Worm (Caenorhabditis elegans) whole organism, L4 larva: Measurements from ENCODE around the gene R05F9.9.

ENCODE experiments used
- R02D3.7 ChIP-seq: fragments of 150-350 bp; sonication (generic microtip); optimal IDR thresholded peaks from 3 replicates; lab custom pipeline; 2014; ENCODE audit warnings: missing biosample characterization, missing genetic modification characterization
- T26A8.4 ChIP-seq: fragments of 200-800 bp; sonication (Bioruptor generic); IDR thresholded peaks from 2 replicates; pipeline ENCODE4 v1.3.6; 2022; ENCODE audit warnings: missing genetic modification characterization, missing compliant biosample characterization
- Y105C5A.15 ChIP-seq: fragments of 200-800 bp; sonication (Bioruptor generic); IDR thresholded peaks from 2 replicates; pipeline ENCODE4 v1.3.6; 2022; ENCODE audit warnings: missing genetic modification characterization, missing compliant biosample characterization
- Y48G9A.11 ChIP-seq: fragments of 200-800 bp; sonication (Bioruptor generic); IDR thresholded peaks from 2 replicates; pipeline ENCODE4 v1.3.6; 2022; ENCODE audit warnings: missing genetic modification reagents, missing genetic modification characterization, missing compliant biosample characterization
- ZK337.2 ChIP-seq: fragments of 200-800 bp; sonication (Bioruptor generic); IDR thresholded peaks from 2 replicates; pipeline ENCODE4 v1.3.6; 2022; ENCODE audit warnings: missing genetic modification reagents, missing genetic modification characterization, missing compliant biosample characterization
- aha-1 ChIP-seq: fragments of 150-350 bp; peaks from one replicate; lab custom pipeline; 2014; ENCODE audit warnings: missing biosample characterization, missing genetic modification characterization
- ceh-32 ChIP-seq: sonication (generic microtip); optimal IDR thresholded peaks from 2 replicates; lab custom pipeline; 2016; ENCODE audit warnings: mild to moderate bottlenecking, missing genetic modification characterization, missing compliant biosample characterization; ENCODE audit not compliant: poor library complexity
- ceh-62 ChIP-seq: sonication (generic microtip); optimal IDR thresholded peaks from 2 replicates; lab custom pipeline; 2017; ENCODE audit warnings: missing biosample characterization, missing genetic modification characterization
- ceh-82 ChIP-seq: sonication (generic microtip); optimal IDR thresholded peaks from 2 replicates; lab custom pipeline; 2017; ENCODE audit warnings: missing biosample characterization, missing genetic modification characterization
- ces-1 ChIP-seq: fragments of 150-350 bp; sonication (generic microtip); optimal IDR thresholded peaks from 4 replicates; lab custom pipeline; 2014; ENCODE audit warnings: missing biosample characterization, missing genetic modification reagents, missing genetic modification characterization
- cey-2 ChIP-seq: sonication (generic microtip); optimal IDR thresholded peaks from 3 replicates; lab custom pipeline; 2017; ENCODE audit warnings: missing genetic modification characterization, mild to moderate bottlenecking, missing compliant biosample characterization, antibody characterized with exemption, borderline replicate concordance; ENCODE audit not compliant: insufficient read depth
- ctbp-1 ChIP-seq: fragments of 200-800 bp; sonication (Bioruptor generic); IDR thresholded peaks from 2 replicates; pipeline ENCODE4 v1.3.6; 2022; ENCODE audit warnings: missing genetic modification reagents, missing genetic modification characterization, missing compliant biosample characterization
- daf-19 ChIP-seq: fragments of 200-800 bp; sonication (Bioruptor generic); conservative IDR thresholded peaks from 2 replicates; pipeline ENCODE4 v1.3.6; 2022; ENCODE audit warnings: missing genetic modification characterization, missing compliant biosample characterization
- dmd-6 ChIP-seq: fragments of 200-800 bp; sonication (Bioruptor generic); IDR thresholded peaks from 2 replicates; pipeline ENCODE4 v1.3.6; 2022; ENCODE audit warnings: missing genetic modification reagents, missing genetic modification characterization, missing compliant biosample characterization
- dmd-8 ChIP-seq: fragments of 200-800 bp; sonication (Bioruptor generic); IDR thresholded peaks from 2 replicates; pipeline ENCODE4 v1.3.6; 2022; ENCODE audit warnings: missing genetic modification characterization, missing compliant biosample characterization
- dmd-9 ChIP-seq: fragments of 200-800 bp; sonication (Bioruptor generic); IDR thresholded peaks from 2 replicates; pipeline ENCODE4 v1.3.6; 2022; ENCODE audit warnings: missing genetic modification reagents, missing genetic modification characterization, missing compliant biosample characterization
- egl-27 ChIP-seq: sonication (generic microtip); optimal IDR thresholded peaks from 3 replicates; lab custom pipeline; 2017; ENCODE audit warnings: missing biosample characterization, missing genetic modification reagents, missing genetic modification characterization
- gei-8 ChIP-seq: fragments of 200-800 bp; sonication (Bioruptor generic); optimal IDR thresholded peaks from 2 replicates; lab custom pipeline; 2018; ENCODE audit warnings: mild to moderate bottlenecking, missing genetic modification characterization, missing compliant biosample characterization
- hlh-11 ChIP-seq: fragments of 200-800 bp; sonication (Bioruptor generic); optimal IDR thresholded peaks from 2 replicates; lab custom pipeline; 2018; ENCODE audit warnings: mild to moderate bottlenecking, missing genetic modification characterization, missing compliant biosample characterization
- hlh-30 ChIP-seq: sonication (generic microtip); optimal IDR thresholded peaks from 2 replicates; lab custom pipeline; 2017; ENCODE audit warnings: antibody characterized with exemption, mild to moderate bottlenecking, missing genetic modification characterization, missing compliant biosample characterization; ENCODE audit not compliant: insufficient read depth
- lim-7 ChIP-seq: fragments of 200-800 bp; sonication (Bioruptor generic); IDR thresholded peaks from 2 replicates; pipeline ENCODE4 v1.3.6; 2022; ENCODE audit warnings: missing genetic modification characterization, missing compliant biosample characterization
- lin-1 ChIP-seq: fragments of 200-800 bp; sonication (Bioruptor generic); IDR thresholded peaks from 2 replicates; pipeline ENCODE4 v1.3.6; 2022; ENCODE audit warnings: missing genetic modification reagents, missing genetic modification characterization, missing compliant biosample characterization
- lin-38 ChIP-seq: fragments of 200-800 bp; sonication (Bioruptor generic); IDR thresholded peaks from 2 replicates; pipeline ENCODE4 v1.3.6; 2022; ENCODE audit warnings: missing genetic modification reagents, missing genetic modification characterization, missing compliant biosample characterization
- lin-39 ChIP-seq: fragments of 150-350 bp; optimal IDR thresholded peaks from 2 replicates; lab custom pipeline; 2014; ENCODE audit warnings: missing biosample characterization, missing genetic modification reagents, missing genetic modification characterization
- lsy-2 ChIP-seq, 2 experiments: fragments of 150-350 bp in 1 of 2; sonication (generic microtip) in 1 of 2; optimal IDR thresholded peaks; 2 replicates each; lab custom pipeline; 2014 to 2017; ENCODE audit warnings: missing biosample characterization in 2 of 2, missing genetic modification characterization in 2 of 2
- madf-9 ChIP-seq: fragments of 200-800 bp; sonication (Bioruptor generic); conservative IDR thresholded peaks from 2 replicates; pipeline ENCODE4 v1.3.6; 2022; ENCODE audit warnings: missing genetic modification reagents, missing genetic modification characterization, missing compliant biosample characterization
- mdl-1 ChIP-seq, 2 experiments: fragments of 150-350 bp in 1 of 2; sonication (generic microtip) in 1 of 2; optimal IDR thresholded peaks; 2 replicates each; lab custom pipeline; 2014 to 2017; ENCODE audit warnings: missing biosample characterization in 2 of 2, missing genetic modification characterization in 2 of 2
- nhr-10 ChIP-seq: fragments of 150-350 bp; optimal IDR thresholded peaks from 2 replicates; lab custom pipeline; 2014; ENCODE audit warnings: missing biosample characterization, missing genetic modification characterization
- nhr-102 ChIP-seq: sonication (generic microtip); optimal IDR thresholded peaks from 2 replicates; lab custom pipeline; 2016; ENCODE audit warnings: mild to moderate bottlenecking, missing genetic modification characterization, moderate library complexity, missing compliant biosample characterization
- nhr-11 ChIP-seq: fragments of 150-350 bp; optimal IDR thresholded peaks from 2 replicates; lab custom pipeline; 2014; ENCODE audit warnings: missing biosample characterization, missing genetic modification characterization
- nhr-237 ChIP-seq: sonication (generic microtip); optimal IDR thresholded peaks from 2 replicates; lab custom pipeline; 2017; ENCODE audit warnings: missing biosample characterization, missing genetic modification characterization
- nhr-25 ChIP-seq: sonication (generic microtip); optimal IDR thresholded peaks from 2 replicates; lab custom pipeline; 2017; ENCODE audit warnings: missing genetic modification characterization, mild to moderate bottlenecking, missing compliant biosample characterization, antibody characterized with exemption, moderate library complexity, borderline replicate concordance; ENCODE audit not compliant: insufficient read depth
- nhr-42 ChIP-seq: fragments of 200-800 bp; sonication (Bioruptor generic); IDR thresholded peaks from 2 replicates; pipeline ENCODE4 v1.3.6; 2022; ENCODE audit warnings: missing genetic modification characterization, missing compliant biosample characterization
- pha-4 ChIP-seq, 2 experiments: fragments of 150-350 bp in 1 of 2; fragments of 200-800 bp in 1 of 2; sonication (Bioruptor generic) in 1 of 2; IDR thresholded peaks in 1 of 2; optimal IDR thresholded peaks in 1 of 2; 2 replicates each; pipeline versions ENCODE4 v1.3.6 to Lab custom; 2014 to 2022; ENCODE audit warnings: missing genetic modification characterization in 2 of 2, missing genetic modification reagents in 2 of 2, missing biosample characterization in 1 of 2, missing compliant biosample characterization in 1 of 2
- php-3 ChIP-seq: fragments of 200-800 bp; sonication (Bioruptor generic); IDR thresholded peaks from 2 replicates; pipeline ENCODE4 v1.3.6; 2022; ENCODE audit warnings: missing genetic modification reagents, missing genetic modification characterization, missing compliant biosample characterization
- skn-1 ChIP-seq: fragments of 150-350 bp; optimal IDR thresholded peaks from 2 replicates; lab custom pipeline; 2014; ENCODE audit warnings: missing biosample characterization, missing genetic modification characterization
- snpc-4 ChIP-seq: fragments of 150-350 bp; optimal IDR thresholded peaks from 2 replicates; lab custom pipeline; 2014; ENCODE audit warnings: missing biosample characterization, missing genetic modification characterization
- spr-1 ChIP-seq: sonication (generic microtip); optimal IDR thresholded peaks from 2 replicates; lab custom pipeline; 2016; ENCODE audit warnings: mild to moderate bottlenecking, missing genetic modification characterization, missing compliant biosample characterization
- zip-11 ChIP-seq: fragments of 200-800 bp; sonication (Bioruptor generic); IDR thresholded peaks from 2 replicates; pipeline ENCODE4 v1.3.6; 2022; ENCODE audit warnings: missing genetic modification characterization, missing compliant biosample characterization

Gene R05F9.9

DNA sequence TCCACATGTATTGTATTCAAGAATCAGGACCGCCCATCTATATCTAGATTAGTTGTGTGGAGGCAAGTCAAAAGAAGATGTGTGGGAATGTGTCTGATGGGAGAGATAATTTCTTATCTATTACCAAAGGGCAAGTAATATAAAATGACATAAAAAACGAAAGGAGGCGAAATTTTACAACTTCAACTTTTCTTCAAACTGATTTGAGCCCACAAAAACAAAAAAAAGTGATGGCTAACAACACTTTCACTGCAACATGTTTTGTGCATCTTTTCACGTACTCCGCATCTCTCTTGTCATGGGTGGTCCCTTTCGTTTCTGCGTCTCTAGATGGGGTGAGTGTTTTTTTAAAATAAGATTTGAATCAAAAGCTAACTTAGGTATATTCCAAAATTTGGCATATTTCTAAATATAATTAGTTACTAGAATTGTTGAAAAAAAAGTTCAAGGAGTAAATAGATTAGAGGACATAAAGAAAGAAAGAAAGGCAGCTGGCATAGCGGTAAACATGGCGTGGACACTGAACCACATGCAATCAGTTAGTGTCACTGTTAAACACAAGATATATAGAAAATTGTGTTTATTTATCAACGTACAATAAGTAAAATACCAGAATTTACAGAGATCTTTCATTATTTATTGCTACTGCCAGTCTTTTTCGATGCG lies 39.8 kb upstream of the R05F9.9 start, which contains the start of gene ZK546.19 (continued):
- TF ChIP-seq nhr-10 (tag; lab: Kevin White, UChicago) (peak; percentile 5), nhr-25 (tag; lab: Kevin White, UChicago) (no peak), madf-9 (GFP tag; lab: Robert Waterston, UW) (no peak)

DNA sequence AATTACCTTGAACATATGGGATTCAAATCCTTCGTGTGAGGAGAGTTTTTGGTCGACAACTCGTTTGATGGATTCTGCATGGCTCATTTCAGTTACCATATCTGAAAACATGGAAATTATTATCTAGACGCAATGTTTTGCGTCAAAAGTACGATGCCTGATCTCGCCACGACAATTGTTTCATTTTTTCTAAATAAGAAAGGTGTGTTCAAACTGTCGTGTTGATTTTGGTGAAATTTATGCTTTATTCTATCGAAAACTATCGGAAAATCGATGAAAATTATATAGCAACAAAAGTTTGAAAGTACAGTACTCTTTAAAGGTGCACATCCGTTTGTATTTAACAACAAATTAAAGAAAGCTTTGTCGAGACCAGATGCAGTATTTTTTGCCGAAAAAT lies 39.1 kb upstream of the R05F9.9 start, which contains the start of gene cblc-1:
Gene cblc-1 (minus strand): TSS at position 101 of the 400 bp plus-strand sequence.
- TF ChIP-seq mdl-1 (tag; optimal IDR thresholded peaks at IDR 0.05; lab: Kevin White, UChicago) (no peak), ceh-32 (tag; lab: Kevin White, UChicago) (no peak), ceh-62 (no peak), lin-1 (GFP tag; lab: Robert Waterston, UW) (no peak), nhr-102 (tag; lab: Kevin White, UChicago) (no peak), nhr-42 (GFP tag; lab: Robert Waterston, UW) (no peak), hlh-11 (no peak), nhr-237 (tag; lab: Kevin White, UChicago) (no peak), dmd-6 (GFP tag; lab: Robert Waterston, UW) (no peak), dmd-9 (GFP tag; lab: Robert Waterston, UW) (no peak), nhr-11 (tag; lab: Kevin White, UChicago) (no peak), lin-39 (tag; lab: Kevin White, UChicago) (no peak), ctbp-1 (GFP tag; lab: Robert Waterston, UW) (no peak), Y105C5A.15 (no peak), T26A8.4 (GFP tag; lab: Robert Waterston, UW) (no peak), spr-1 (tag; lab: Kevin White, UChicago) (no peak), ZK337.2 (GFP tag; lab: Robert Waterston, UW) (no peak), php-3 (no peak), ces-1 (GFP tag; lab: Kevin White, UChicago) (no peak), lsy-2 (tag; optimal IDR thresholded peaks at IDR 0.05; lab: Kevin White, UChicago) (no peak)
- TF ChIP-seq, all 104 proteins: peak for 0

DNA sequence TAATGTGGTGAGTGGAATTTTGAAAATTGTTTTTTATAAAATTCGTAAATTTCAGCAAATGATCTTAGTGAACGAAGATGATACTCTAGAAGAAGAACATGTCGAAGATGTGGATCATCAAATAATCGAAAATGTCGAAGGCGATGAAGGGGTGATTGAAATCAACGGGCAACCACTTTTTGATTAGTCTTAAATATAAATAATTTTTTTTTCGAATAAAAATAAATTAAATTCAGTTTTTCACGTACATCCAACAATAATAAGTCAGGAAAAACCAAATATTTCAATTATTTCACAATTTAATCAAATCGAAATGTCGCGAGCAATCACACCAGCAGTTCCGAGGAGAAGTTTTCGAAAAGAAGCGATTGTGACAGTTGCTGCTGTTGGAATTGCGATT lies 35.8 kb upstream of the R05F9.9 start, which contains the start of gene ZK546.4:
Gene ZK546.4 (plus strand): TSS at position 301 of the 400 bp plus-strand sequence.
- no peak for TF ChIP-seq snpc-4
- no peak for TF ChIP-seq ceh-82
- no peak for TF ChIP-seq daf-19 (GFP tag; lab: Robert Waterston, UW)
- TF ChIP-seq T26A8.4 (GFP tag; lab: Robert Waterston, UW), result no peak
- no peak for TF ChIP-seq gei-8
- TF ChIP-seq dmd-8 (GFP tag; lab: Robert Waterston, UW), result no peak

- TF ChIP-seq aha-1, result peak; percentile 24
- TF ChIP-seq ceh-32 (tag; lab: Kevin White, UChicago), result no peak
- no peak for TF ChIP-seq Y48G9A.11 (GFP tag; lab: Robert Waterston, UW)
- TF ChIP-seq R02D3.7 (tag; lab: Kevin White, UChicago), result no peak
- TF ChIP-seq egl-27 (tag; lab: Kevin White, UChicago), result no peak
- peak; percentile 60 for TF ChIP-seq lin-38 (GFP tag; lab: Robert Waterston, UW)
Measured at ce11 chrII:4935518-4935917, 33.6 kb upstream of the R05F9.9 start, which contains the start of gene ZK546.5. Gene ZK546.5 (plus strand): TSS chrII:4935818.

DNA sequence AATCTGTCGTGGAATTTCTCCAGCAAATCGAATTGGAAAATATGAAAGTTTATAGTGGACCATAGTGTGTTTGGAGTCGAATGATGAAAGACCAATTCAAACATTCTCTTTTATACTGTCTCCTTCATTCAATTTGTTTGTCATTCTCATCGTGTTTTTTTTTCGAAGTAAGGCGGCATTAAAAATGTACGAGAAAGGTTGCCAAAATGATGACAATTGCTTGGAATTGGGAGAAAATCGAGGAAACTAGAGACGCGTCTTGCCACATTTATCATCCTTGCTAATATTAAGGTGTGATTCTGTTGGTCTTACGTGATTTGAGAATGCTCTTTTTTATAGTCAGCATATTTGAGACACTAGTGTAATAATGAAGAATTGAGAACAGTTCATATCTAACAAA lies 33.1 kb upstream of the R05F9.9 start, which contains the start of gene gst-30:
Gene gst-30 (minus strand): TSS at position 101 of the 400 bp plus-strand sequence.
- TF ChIP-seq hlh-30 (tag; lab: Kevin White, UChicago) (no peak), skn-1 (tag; lab: Kevin White, UChicago) (no peak), zip-11 (GFP tag; lab: Robert Waterston, UW) (no peak), cey-2 (tag; lab: Kevin White, UChicago) (no peak), ceh-82 (no peak), lim-7 (no peak), nhr-42 (GFP tag; lab: Robert Waterston, UW) (no peak), pha-4 (GFP tag; IDR thresholded peaks at IDR 0.05; lab: Robert Waterston, UW) (no peak), pha-4 (tag; optimal IDR thresholded peaks at IDR 0.05; lab: Kevin White, UChicago) (no peak), php-3 (no peak), ZK337.2 (GFP tag; lab: Robert Waterston, UW) (no peak)
